Worm (Caenorhabditis elegans) whole organism, young adult: ENCODE results near the gene F11A5.5.

ENCODE experiments used
- B0336.3 ChIP-seq: fragments of 200-800 bp; sonication (Bioruptor generic); IDR thresholded peaks from 2 replicates; pipeline ENCODE4 v1.3.6; 2022; ENCODE audit warnings: missing genetic modification characterization, missing compliant biosample characterization
- F10E7.11 ChIP-seq: sonication (generic microtip); optimal IDR thresholded peaks from 2 replicates; lab custom pipeline; 2017; ENCODE audit warnings: mild to moderate bottlenecking, missing genetic modification characterization, moderate library complexity, missing compliant biosample characterization
- F22D6.2 ChIP-seq: sonication (generic microtip); optimal IDR thresholded peaks from 2 replicates; lab custom pipeline; 2016; ENCODE audit warnings: mild to moderate bottlenecking, missing genetic modification characterization, missing compliant biosample characterization
- F49E8.2 ChIP-seq: sonication (generic microtip); optimal IDR thresholded peaks from 3 replicates; lab custom pipeline; 2017; ENCODE audit warnings: missing genetic modification characterization, mild to moderate bottlenecking, missing compliant biosample characterization, antibody characterized with exemption, moderate library complexity; ENCODE audit not compliant: insufficient read depth
- F52B5.7 ChIP-seq: sonication (generic microtip); optimal IDR thresholded peaks from 2 replicates; lab custom pipeline; 2016; ENCODE audit warnings: mild to moderate bottlenecking, missing genetic modification characterization, missing compliant biosample characterization
- F57C9.4 ChIP-seq: sonication (generic microtip); optimal IDR thresholded peaks from 2 replicates; lab custom pipeline; 2017; ENCODE audit warnings: mild to moderate bottlenecking, missing genetic modification characterization, missing compliant biosample characterization
- K11D2.4 ChIP-seq: fragments of 200-800 bp; sonication (Bioruptor generic); IDR thresholded peaks from 2 replicates; pipeline ENCODE4 v1.3.6; 2022; ENCODE audit warnings: missing genetic modification reagents, missing genetic modification characterization, missing compliant biosample characterization
- T26A5.8 ChIP-seq: sonication (generic microtip); optimal IDR thresholded peaks from 2 replicates; lab custom pipeline; 2016; ENCODE audit warnings: missing genetic modification characterization, missing compliant biosample characterization
- Y67H2A.10 ChIP-seq: fragments of 200-800 bp; sonication (Bioruptor generic); conservative IDR thresholded peaks from 2 replicates; pipeline ENCODE4 v1.3.6; 2022; ENCODE audit warnings: missing genetic modification reagents, missing genetic modification characterization, missing compliant biosample characterization
- Y95B8A.8 ChIP-seq: fragments of 200-800 bp; sonication (Bioruptor generic); IDR thresholded peaks from 2 replicates; pipeline ENCODE4 v1.3.6; 2022; ENCODE audit warnings: missing genetic modification reagents, missing genetic modification characterization, missing compliant biosample characterization
- athp-1 ChIP-seq: sonication (generic microtip); optimal IDR thresholded peaks from 2 replicates; lab custom pipeline; 2017; ENCODE audit warnings: mild to moderate bottlenecking, missing genetic modification characterization, missing compliant biosample characterization
- attf-6 ChIP-seq: fragments of 200-800 bp; sonication (Bioruptor generic); IDR thresholded peaks from 2 replicates; pipeline ENCODE4 v1.3.6; 2022; ENCODE audit warnings: missing genetic modification reagents, missing genetic modification characterization, missing compliant biosample characterization
- bed-2 ChIP-seq: fragments of 200-800 bp; sonication (Bioruptor generic); IDR thresholded peaks from 2 replicates; pipeline ENCODE4 v1.3.6; 2022; ENCODE audit warnings: missing genetic modification reagents, missing genetic modification characterization, missing compliant biosample characterization
- cebp-1 ChIP-seq, 2 experiments: fragments of 200-800 bp in 1 of 2; sonication (Bioruptor generic) in 1 of 2; sonication (generic microtip) in 1 of 2; IDR thresholded peaks in 1 of 2; optimal IDR thresholded peaks in 1 of 2; 2 replicates each; pipeline versions ENCODE4 v1.3.6 to Lab custom; 2017 to 2022; ENCODE audit warnings: missing compliant biosample characterization in 2 of 2, missing genetic modification characterization in 2 of 2, mild to moderate bottlenecking in 1 of 2, missing genetic modification reagents in 1 of 2, moderate library complexity in 1 of 2
- cebp-2 ChIP-seq: fragments of 200-800 bp; sonication (Bioruptor generic); IDR thresholded peaks from 2 replicates; pipeline ENCODE4 v1.3.6; 2022; ENCODE audit warnings: missing genetic modification characterization, missing compliant biosample characterization
- ceh-40 ChIP-seq: fragments of 200-800 bp; sonication (Bioruptor generic); IDR thresholded peaks from 2 replicates; pipeline ENCODE4 v1.3.6; 2022; ENCODE audit warnings: missing genetic modification characterization, missing compliant biosample characterization
- ceh-79 ChIP-seq: sonication (generic microtip); optimal IDR thresholded peaks from 2 replicates; lab custom pipeline; 2017; ENCODE audit warnings: mild to moderate bottlenecking, missing genetic modification characterization, missing compliant biosample characterization
- die-1 ChIP-seq: sonication (generic microtip); optimal IDR thresholded peaks from 2 replicates; lab custom pipeline; 2016; ENCODE audit warnings: missing genotype, mild to moderate bottlenecking, missing genetic modification characterization, missing compliant biosample characterization
- egrh-3 ChIP-seq: fragments of 200-800 bp; sonication (Bioruptor generic); IDR thresholded peaks from 2 replicates; pipeline ENCODE4 v1.3.6; 2022; ENCODE audit warnings: missing genetic modification reagents, missing genetic modification characterization, missing compliant biosample characterization
- gei-17 ChIP-seq: fragments of 200-800 bp; sonication (Bioruptor generic); optimal IDR thresholded peaks from 2 replicates; lab custom pipeline; 2018; ENCODE audit warnings: mild to moderate bottlenecking, missing genetic modification characterization, missing compliant biosample characterization
- hlh-12 ChIP-seq: sonication (generic microtip); optimal IDR thresholded peaks from 2 replicates; lab custom pipeline; 2016; ENCODE audit warnings: missing genetic modification characterization, missing compliant biosample characterization
- hrde-1 ChIP-seq: sonication (generic microtip); optimal IDR thresholded peaks from 2 replicates; lab custom pipeline; 2016; ENCODE audit warnings: missing genetic modification characterization, mild to moderate bottlenecking, missing compliant biosample characterization, moderate library complexity, missing genotype, missing genetic modification reagents, borderline replicate concordance
- let-607 ChIP-seq, 2 experiments: fragments of 200-800 bp in 1 of 2; sonication (Bioruptor generic) in 1 of 2; sonication (generic microtip) in 1 of 2; optimal IDR thresholded peaks; 2 replicates each; lab custom pipeline; 2016 to 2018; ENCODE audit warnings: mild to moderate bottlenecking in 2 of 2, missing compliant biosample characterization in 2 of 2, missing genetic modification characterization in 2 of 2, moderate library complexity in 2 of 2, missing genotype in 1 of 2
- lin-26 ChIP-seq: fragments of 200-800 bp; sonication (Bioruptor generic); IDR thresholded peaks from 2 replicates; pipeline ENCODE4 v1.3.6; 2022; ENCODE audit warnings: missing genetic modification reagents, missing genetic modification characterization, missing compliant biosample characterization
- madf-10 ChIP-seq: sonication (generic microtip); optimal IDR thresholded peaks from 2 replicates; lab custom pipeline; 2016; ENCODE audit warnings: mild to moderate bottlenecking, missing genetic modification characterization, missing compliant biosample characterization
- mes-4 ChIP-seq: sonication (generic microtip); optimal IDR thresholded peaks from 2 replicates; lab custom pipeline; 2016; ENCODE audit warnings: missing genotype, missing genetic modification characterization, missing compliant biosample characterization
- mxl-1 ChIP-seq: sonication (generic microtip); optimal IDR thresholded peaks from 2 replicates; lab custom pipeline; 2016; ENCODE audit warnings: missing genetic modification characterization, missing compliant biosample characterization
- nfya-2 ChIP-seq: fragments of 200-800 bp; sonication (Bioruptor generic); IDR thresholded peaks from 2 replicates; pipeline ENCODE4 v1.3.6; 2022; ENCODE audit warnings: missing genetic modification reagents, missing genetic modification characterization, missing compliant biosample characterization
- nfyb-1 ChIP-seq: fragments of 200-800 bp; sonication (Bioruptor generic); IDR thresholded peaks from 2 replicates; pipeline ENCODE4 v1.3.6; 2022; ENCODE audit warnings: missing genetic modification reagents, missing genetic modification characterization, missing compliant biosample characterization
- pha-4 ChIP-seq: fragments of 150-350 bp; sonication (generic microtip); optimal IDR thresholded peaks from 2 replicates; lab custom pipeline; 2014; ENCODE audit warnings: missing biosample characterization, missing genetic modification reagents, missing genetic modification characterization
- rec-8 ChIP-seq, 2 experiments: sonication (generic microtip); optimal IDR thresholded peaks; 2 replicates each; lab custom pipeline; 2016; ENCODE audit warnings: mild to moderate bottlenecking in 2 of 2, missing genetic modification characterization in 2 of 2, missing genetic modification reagents in 2 of 2, missing genotype in 2 of 2, missing biosample characterization in 1 of 2, missing compliant biosample characterization in 1 of 2, moderate library complexity in 1 of 2
- repo-1 ChIP-seq: sonication (generic microtip); optimal IDR thresholded peaks from 2 replicates; lab custom pipeline; 2017; ENCODE audit warnings: mild to moderate bottlenecking, missing genetic modification characterization, missing compliant biosample characterization
- snpc-3.4 ChIP-seq: sonication (generic microtip); optimal IDR thresholded peaks from 2 replicates; lab custom pipeline; 2017; ENCODE audit warnings: missing genetic modification characterization, mild to moderate bottlenecking, missing compliant biosample characterization, antibody characterized with exemption, moderate library complexity, missing genotype, missing genetic modification reagents
- snpc-4 ChIP-seq, 5 experiments: fragments of 150-350 bp in 1 of 5; sonication (generic microtip) in 4 of 5; optimal IDR thresholded peaks; 2 replicates each; lab custom pipeline; 2014 to 2018; ENCODE audit warnings: missing genetic modification characterization in 5 of 5, missing biosample characterization in 3 of 5, antibody characterized with exemption in 2 of 5, mild to moderate bottlenecking in 2 of 5, missing compliant biosample characterization in 2 of 5, missing genotype in 2 of 5, moderate library complexity in 2 of 5, missing genetic modification reagents in 1 of 5
- tbp1 ChIP-seq: fragments of 200-800 bp; sonication (Bioruptor generic); optimal IDR thresholded peaks from 2 replicates; lab custom pipeline; 2018; ENCODE audit warnings: mild to moderate bottlenecking, missing genetic modification characterization, missing compliant biosample characterization
- unc-62 ChIP-seq: fragments of 150-350 bp; optimal IDR thresholded peaks from 2 replicates; lab custom pipeline; 2014; ENCODE audit warnings: missing biosample characterization, missing genetic modification reagents, missing genetic modification characterization
- zim-3 ChIP-seq: sonication (generic microtip); optimal IDR thresholded peaks from 2 replicates; lab custom pipeline; 2017; ENCODE audit warnings: mild to moderate bottlenecking, missing genetic modification characterization, moderate library complexity, missing compliant biosample characterization
- ztf-22 ChIP-seq: fragments of 200-800 bp; sonication (Bioruptor generic); optimal IDR thresholded peaks from 2 replicates; lab custom pipeline; 2018; ENCODE audit warnings: mild to moderate bottlenecking, missing genetic modification characterization, moderate library complexity, missing compliant biosample characterization
- ztf-3 ChIP-seq: fragments of 200-800 bp; sonication (Bioruptor generic); optimal IDR thresholded peaks from 2 replicates; lab custom pipeline; 2018; ENCODE audit warnings: mild to moderate bottlenecking, missing genetic modification characterization, missing compliant biosample characterization

Gene F11A5.5

DNA sequence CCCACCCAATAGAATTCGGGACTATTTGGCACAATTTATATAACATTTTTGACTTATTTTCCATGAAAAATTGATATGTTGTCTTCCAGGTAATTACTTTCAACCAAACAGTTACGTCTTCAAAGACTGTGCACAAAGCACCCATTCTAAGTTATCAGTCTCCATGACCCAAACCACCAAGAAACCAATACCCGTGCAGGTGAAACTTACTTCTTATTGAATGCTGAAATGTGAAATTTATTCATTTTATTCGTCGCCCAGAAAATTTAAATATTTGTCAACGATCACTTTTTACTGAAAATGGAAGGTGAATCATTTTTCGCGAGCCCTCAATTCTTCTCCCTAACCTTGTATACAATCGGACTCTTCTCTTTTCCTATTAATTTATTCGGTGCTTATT is 7.6 kb upstream of the F11A5.5 start, which contains the start of gene srh-281:
TSS of gene srh-281 (plus strand) at position 301 of the 400 bp plus-strand sequence.
- TF ChIP-seq F22D6.2 (tag; lab: Kevin White, UChicago) = no peak
- TF ChIP-seq F57C9.4 (tag; lab: Kevin White, UChicago) = no peak
- no peak for TF ChIP-seq gei-17
- no peak for TF ChIP-seq F52B5.7 (tag; lab: Kevin White, UChicago)
- no peak for TF ChIP-seq ztf-3 (GFP tag; lab: Kevin White, UChicago)
- TF ChIP-seq ztf-22 (GFP tag; lab: Kevin White, UChicago) = no peak
- no peak for TF ChIP-seq hlh-12
- TF ChIP-seq let-607 (tag; optimal IDR thresholded peaks at IDR 0.05; lab: Kevin White, UChicago) = no peak
- no peak for TF ChIP-seq snpc-3.4 (tag; lab: Kevin White, UChicago)
- no peak for TF ChIP-seq rec-8 (tag; optimal IDR thresholded peaks at IDR 0.05; lab: Kevin White, UChicago)
- no peak for TF ChIP-seq hrde-1 (tag; lab: Kevin White, UChicago)

DNA sequence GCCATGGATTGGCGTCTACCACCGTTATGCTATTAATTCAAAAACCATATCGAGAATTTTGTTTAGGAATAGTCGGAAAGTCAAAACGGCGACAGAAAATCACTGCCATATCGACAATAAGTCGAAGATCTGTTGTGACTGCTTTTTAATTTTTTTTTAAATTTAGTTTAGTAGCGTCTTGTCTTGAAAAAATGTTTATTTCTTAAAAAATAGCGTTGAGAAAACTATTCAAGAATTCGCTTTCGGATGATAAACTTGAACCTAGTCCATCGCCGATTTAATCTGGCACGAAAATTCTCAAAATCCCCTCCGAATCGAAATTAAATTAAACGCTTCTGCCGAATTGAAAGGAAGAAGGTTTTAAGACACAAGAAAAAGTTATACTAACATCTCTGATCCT is 6.0 kb upstream of the F11A5.5 start, which contains the start of gene srh-279:
TSS of gene srh-279 (plus strand) at position 301 of the 400 bp plus-strand sequence.
- TF ChIP-seq zim-3 (tag; lab: Kevin White, UChicago) = no peak
- TF ChIP-seq die-1 = no peak
- no peak for TF ChIP-seq F10E7.11 (tag; lab: Kevin White, UChicago)
- TF ChIP-seq ceh-79 (tag; lab: Kevin White, UChicago) = no peak
- TF ChIP-seq Y95B8A.8 (GFP tag; lab: Robert Waterston, UW) = no peak
- TF ChIP-seq tbp1 (GFP tag; lab: Kevin White, UChicago) = no peak
- TF ChIP-seq B0336.3 (GFP tag; lab: Robert Waterston, UW) = no peak
- TF ChIP-seq snpc-4 (GFP tag; optimal IDR thresholded peaks at IDR 0.05; lab: Kevin White, UChicago) = no peak
- TF ChIP-seq snpc-4 (tag; optimal IDR thresholded peaks at IDR 0.05; lab: Kevin White, UChicago) = no peak
- TF ChIP-seq K11D2.4 = no peak
- TF ChIP-seq athp-1 (tag; lab: Kevin White, UChicago) = no peak
- no peak for TF ChIP-seq cebp-2 (GFP tag; lab: Robert Waterston, UW)

DNA sequence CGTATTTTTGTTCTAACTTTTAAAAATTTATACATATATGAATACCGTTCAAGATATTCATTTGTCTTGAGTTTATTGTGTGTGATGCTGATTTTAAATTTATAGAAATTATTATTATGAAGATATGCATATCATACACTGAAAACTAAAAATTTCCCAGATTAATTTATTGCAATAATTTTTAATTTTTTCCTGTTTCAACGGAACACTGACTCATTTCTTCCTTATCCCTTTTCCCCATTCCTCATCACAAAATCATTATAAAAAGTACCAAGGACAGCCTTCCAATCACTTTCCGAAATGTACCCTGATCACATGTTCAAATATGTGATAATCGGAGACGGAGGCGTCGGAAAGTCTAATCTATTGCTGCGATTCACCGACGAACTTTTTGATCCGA is 3.5 kb upstream of the F11A5.5 start, which contains the start of gene rabr-4:
TSS of gene rabr-4 (plus strand) at position 301 of the 400 bp plus-strand sequence.
- TF ChIP-seq lin-26 (no peak), unc-62 (GFP tag; lab: Kevin White, UChicago) (no peak), madf-10 (tag; lab: Kevin White, UChicago) (no peak), egrh-3 (GFP tag; lab: Robert Waterston, UW) (no peak), nfyb-1 (GFP tag; lab: Robert Waterston, UW) (no peak), mxl-1 (tag; lab: Kevin White, UChicago) (no peak), F49E8.2 (tag; lab: Kevin White, UChicago) (no peak), bed-2 (GFP tag; lab: Robert Waterston, UW) (no peak), ztf-3 (GFP tag; lab: Kevin White, UChicago) (no peak), gei-17 (no peak), cebp-1 (GFP tag; IDR thresholded peaks at IDR 0.05; lab: Robert Waterston, UW) (no peak), cebp-1 (tag; optimal IDR thresholded peaks at IDR 0.05; lab: Kevin White, UChicago) (no peak), nfya-2 (GFP tag; lab: Robert Waterston, UW) (no peak), snpc-4 (GFP tag; optimal IDR thresholded peaks at IDR 0.05; lab: Kevin White, UChicago) (no peak), snpc-4 (tag; optimal IDR thresholded peaks at IDR 0.05; lab: Kevin White, UChicago) (no peak), repo-1 (no peak), ceh-40 (no peak), T26A5.8 (no peak), pha-4 (no peak), mes-4 (tag; lab: Kevin White, UChicago) (no peak), attf-6 (GFP tag; lab: Robert Waterston, UW) (no peak), Y67H2A.10 (GFP tag; lab: Robert Waterston, UW) (no peak)
